Worm (Caenorhabditis elegans) whole organism, L3 larva: ENCODE measurements around the gene exos-7.

Experiments
- ZK546.5 ChIP-seq: sonication (generic microtip); optimal IDR thresholded peaks from 2 replicates; lab custom pipeline; 2017; ENCODE audit warnings: missing biosample characterization, missing genetic modification characterization
- ama-1 ChIP-seq: fragments of 150-350 bp; optimal IDR thresholded peaks from 2 replicates; lab custom pipeline; 2018
- egl-27 ChIP-seq: sonication (generic microtip); optimal IDR thresholded peaks from 4 replicates; lab custom pipeline; 2017; ENCODE audit warnings: missing biosample characterization, missing genetic modification reagents, missing genetic modification characterization
- elt-3 ChIP-seq, 3 experiments: fragments of 150-350 bp in 1 of 3; sonication (generic microtip) in 2 of 3; optimal IDR thresholded peaks; 2 replicates in 2 of 3; 4 replicates in 1 of 3; lab custom pipeline; 2014 to 2017; ENCODE audit warnings: missing biosample characterization in 3 of 3, missing genetic modification characterization in 3 of 3
- fkh-10 ChIP-seq: sonication (generic microtip); optimal IDR thresholded peaks from 2 replicates; lab custom pipeline; 2017; ENCODE audit warnings: missing biosample characterization, missing genetic modification reagents, missing genetic modification characterization
- nhr-12 ChIP-seq: fragments of 150-350 bp; optimal IDR thresholded peaks from 2 replicates; lab custom pipeline; 2014; ENCODE audit warnings: missing biosample characterization, missing genetic modification characterization
- nhr-23 ChIP-seq: fragments of 150-350 bp; optimal IDR thresholded peaks from 2 replicates; lab custom pipeline; 2014; ENCODE audit warnings: missing biosample characterization, missing genetic modification reagents, missing genetic modification characterization
- nhr-25 ChIP-seq: sonication (generic microtip); optimal IDR thresholded peaks from 2 replicates; lab custom pipeline; 2017; ENCODE audit warnings: missing biosample characterization, missing genetic modification characterization
- nhr-28 ChIP-seq: fragments of 150-350 bp; optimal IDR thresholded peaks from 2 replicates; lab custom pipeline; 2014; ENCODE audit warnings: missing biosample characterization, missing genetic modification characterization

ce11 chrV:20853581-20854161 lies 15.0 kb downstream of the exos-7 start, which contains the start of gene F31D4.5:
- TF ChIP-seq nhr-28 (tag; lab: Kevin White, UChicago) = no peak
- no peak for TF ChIP-seq ZK546.5
- no peak for TF ChIP-seq ama-1 (lab: Kevin White, UChicago)
- TF ChIP-seq fkh-10 = no peak
- no peak for TF ChIP-seq nhr-25 (tag; lab: Kevin White, UChicago)
- no peak for TF ChIP-seq nhr-12 (tag; lab: Kevin White, UChicago)
- no peak for TF ChIP-seq nhr-23 (tag; lab: Kevin White, UChicago)
- no peak for TF ChIP-seq elt-3 (tag; optimal IDR thresholded peaks at IDR 0.05; lab: Kevin White, UChicago)
- no peak for TF ChIP-seq egl-27 (tag; lab: Kevin White, UChicago)
